Worm (Caenorhabditis elegans) whole organism, L1 larva: Measurements from ENCODE around the gene T10H10.2.

ENCODE experiments used
- C04F5.9 ChIP-seq: sonication (generic microtip); optimal IDR thresholded peaks from 2 replicates; lab custom pipeline; 2016; ENCODE audit warnings: missing genetic modification characterization, missing compliant biosample characterization
- C16A3.4 ChIP-seq: fragments of 150-350 bp; optimal IDR thresholded peaks from 2 replicates; lab custom pipeline; 2014; ENCODE audit warnings: missing biosample characterization, missing genetic modification characterization
- C34B4.2 ChIP-seq: sonication (generic microtip); optimal IDR thresholded peaks from 2 replicates; lab custom pipeline; 2017; ENCODE audit warnings: mild to moderate bottlenecking, missing genetic modification characterization, missing compliant biosample characterization
- F16B12.6 ChIP-seq: fragments of 150-350 bp; optimal IDR thresholded peaks from 2 replicates; lab custom pipeline; 2014; ENCODE audit warnings: missing biosample characterization, missing genetic modification characterization
- alr-1 ChIP-seq: fragments of 200-800 bp; sonication (Bioruptor generic); optimal IDR thresholded peaks from 2 replicates; lab custom pipeline; 2018; ENCODE audit warnings: borderline replicate concordance, mild to moderate bottlenecking, missing genetic modification characterization, missing compliant biosample characterization
- ama-1 ChIP-seq: fragments of 150-350 bp; optimal IDR thresholded peaks from 2 replicates; lab custom pipeline; 2014
- blmp-1 ChIP-seq: fragments of 150-350 bp; optimal IDR thresholded peaks from 2 replicates; lab custom pipeline; 2014; ENCODE audit warnings: missing biosample characterization, missing genetic modification characterization
- ceh-63 ChIP-seq: fragments of 200-800 bp; sonication (Bioruptor generic); optimal IDR thresholded peaks from 2 replicates; lab custom pipeline; 2018; ENCODE audit warnings: mild to moderate bottlenecking, missing genetic modification characterization, missing compliant biosample characterization
- ceh-8 ChIP-seq: fragments of 200-800 bp; sonication (Bioruptor generic); optimal IDR thresholded peaks from 2 replicates; lab custom pipeline; 2018; ENCODE audit warnings: mild to moderate bottlenecking, missing genetic modification characterization, moderate library complexity, missing compliant biosample characterization
- dpl-1 ChIP-seq, 3 experiments: fragments of 150-350 bp in 2 of 3; sonication (generic microtip) in 1 of 3; optimal IDR thresholded peaks; 2 replicates each; lab custom pipeline; 2014 to 2017; ENCODE audit warnings: missing biosample characterization in 3 of 3, missing genetic modification characterization in 3 of 3, missing genetic modification reagents in 3 of 3
- dsc-1 ChIP-seq: sonication (generic microtip); optimal IDR thresholded peaks from 2 replicates; lab custom pipeline; 2016; ENCODE audit warnings: mild to moderate bottlenecking, missing genetic modification characterization, missing compliant biosample characterization
- efl-3 ChIP-seq: fragments of 200-800 bp; sonication (Bioruptor generic); optimal IDR thresholded peaks from 2 replicates; lab custom pipeline; 2018; ENCODE audit warnings: mild to moderate bottlenecking, missing genetic modification characterization, missing compliant biosample characterization
- egl-13 ChIP-seq: sonication (generic microtip); optimal IDR thresholded peaks from 2 replicates; lab custom pipeline; 2016; ENCODE audit warnings: missing genotype, missing genetic modification reagents, missing genetic modification characterization, missing compliant biosample characterization
- egl-27 ChIP-seq, 2 experiments: fragments of 150-350 bp in 1 of 2; sonication (generic microtip); optimal IDR thresholded peaks; 3 replicates each; lab custom pipeline; 2017 to 2018; ENCODE audit warnings: missing biosample characterization in 2 of 2, missing genetic modification characterization in 2 of 2, missing genetic modification reagents in 2 of 2
- elt-2 ChIP-seq: sonication (generic microtip); optimal IDR thresholded peaks from 2 replicates; lab custom pipeline; 2016; ENCODE audit warnings: missing genetic modification characterization, mild to moderate bottlenecking, inconsistent platforms, missing compliant biosample characterization, missing genetic modification reagents
- elt-3 ChIP-seq, 6 experiments: fragments of 150-350 bp in 1 of 6; sonication (generic microtip); optimal IDR thresholded peaks; 2 replicates each; lab custom pipeline; 2017 to 2018; ENCODE audit warnings: missing biosample characterization in 6 of 6, missing genetic modification characterization in 6 of 6, inconsistent platforms in 1 of 6
- fkh-10 ChIP-seq: sonication (generic microtip); optimal IDR thresholded peaks from 2 replicates; lab custom pipeline; 2017; ENCODE audit warnings: missing biosample characterization, missing genetic modification reagents, missing genetic modification characterization
- fkh-4 ChIP-seq: sonication (generic microtip); optimal IDR thresholded peaks from 2 replicates; lab custom pipeline; 2016; ENCODE audit warnings: missing compliant biosample characterization, missing genetic modification characterization, borderline replicate concordance
- fkh-8 ChIP-seq: sonication (generic microtip); optimal IDR thresholded peaks from 2 replicates; lab custom pipeline; 2016; ENCODE audit warnings: mild to moderate bottlenecking, missing genetic modification characterization, missing compliant biosample characterization
- fos-1 ChIP-seq: fragments of 150-350 bp; optimal IDR thresholded peaks from 2 replicates; lab custom pipeline; 2014; ENCODE audit warnings: missing biosample characterization, missing genetic modification characterization
- jun-1 ChIP-seq: fragments of 150-350 bp; optimal IDR thresholded peaks from 2 replicates; lab custom pipeline; 2014; ENCODE audit warnings: missing biosample characterization, missing genetic modification reagents, missing genetic modification characterization
- lin-13 ChIP-seq: fragments of 150-350 bp; optimal IDR thresholded peaks from 2 replicates; lab custom pipeline; 2014; ENCODE audit warnings: missing biosample characterization, missing genetic modification reagents, missing genetic modification characterization
- lin-14 ChIP-seq: fragments of 200-800 bp; sonication (Bioruptor generic); optimal IDR thresholded peaks from 2 replicates; lab custom pipeline; 2018; ENCODE audit warnings: mild to moderate bottlenecking, missing genetic modification characterization, moderate library complexity, missing compliant biosample characterization
- lin-35 ChIP-seq, 2 experiments: fragments of 150-350 bp; optimal IDR thresholded peaks; 2 replicates each; lab custom pipeline; 2014; ENCODE audit warnings: missing biosample characterization in 2 of 2, missing genetic modification characterization in 2 of 2, missing genetic modification reagents in 2 of 2
- lir-3 ChIP-seq: sonication (generic microtip); optimal IDR thresholded peaks from 2 replicates; lab custom pipeline; 2016; ENCODE audit warnings: mild to moderate bottlenecking, missing genetic modification characterization, moderate library complexity, missing compliant biosample characterization; ENCODE audit not compliant: poor library complexity
- lsy-2 ChIP-seq, 2 experiments: fragments of 150-350 bp; optimal IDR thresholded peaks; 2 replicates each; lab custom pipeline; 2014; ENCODE audit warnings: missing biosample characterization in 2 of 2, missing genetic modification characterization in 2 of 2
- mdl-1 ChIP-seq, 2 experiments: fragments of 150-350 bp; optimal IDR thresholded peaks; 2 replicates each; lab custom pipeline; 2014 to 2017; ENCODE audit warnings: missing biosample characterization in 2 of 2, missing genetic modification characterization in 2 of 2, inconsistent platforms in 1 of 2
- mep-1 ChIP-seq: fragments of 150-350 bp; optimal IDR thresholded peaks from 2 replicates; lab custom pipeline; 2014; ENCODE audit warnings: missing biosample characterization, missing genetic modification characterization
- nhr-12 ChIP-seq: sonication (generic microtip); optimal IDR thresholded peaks from 2 replicates; lab custom pipeline; 2017; ENCODE audit warnings: missing biosample characterization, missing genetic modification characterization
- nhr-19 ChIP-seq: fragments of 200-800 bp; sonication (Bioruptor generic); conservative IDR thresholded peaks from 2 replicates; pipeline ENCODE4 v1.3.6; 2022; ENCODE audit warnings: missing genetic modification characterization, missing compliant biosample characterization
- nhr-20 ChIP-seq: sonication (generic microtip); optimal IDR thresholded peaks from 2 replicates; lab custom pipeline; 2016; ENCODE audit warnings: mild to moderate bottlenecking, missing genetic modification characterization, missing compliant biosample characterization
- nhr-47 ChIP-seq: sonication (generic microtip); optimal IDR thresholded peaks from 2 replicates; lab custom pipeline; 2016; ENCODE audit warnings: mild to moderate bottlenecking, missing genetic modification characterization, moderate library complexity, missing compliant biosample characterization
- nhr-71 ChIP-seq: sonication (generic microtip); optimal IDR thresholded peaks from 2 replicates; lab custom pipeline; 2016; ENCODE audit warnings: mild to moderate bottlenecking, missing genetic modification characterization, moderate library complexity, missing compliant biosample characterization
- nhr-76 ChIP-seq: sonication (generic microtip); optimal IDR thresholded peaks from 2 replicates; lab custom pipeline; 2017; ENCODE audit warnings: missing biosample characterization, missing genetic modification characterization
- nhr-77 ChIP-seq: fragments of 150-350 bp; optimal IDR thresholded peaks from 2 replicates; lab custom pipeline; 2014; ENCODE audit warnings: missing biosample characterization, missing genetic modification characterization
- nhr-85 ChIP-seq: sonication (generic microtip); peaks from one replicate; lab custom pipeline; 2016; ENCODE audit warnings: missing genetic modification characterization, inconsistent platforms, missing compliant biosample characterization
- nhr-90 ChIP-seq: sonication (generic microtip); optimal IDR thresholded peaks from 2 replicates; lab custom pipeline; 2016; ENCODE audit warnings: mild to moderate bottlenecking, missing genetic modification characterization, missing compliant biosample characterization; ENCODE audit not compliant: poor library complexity
- pqm-1 ChIP-seq: sonication (generic microtip); optimal IDR thresholded peaks from 3 replicates; lab custom pipeline; 2017; ENCODE audit warnings: missing biosample characterization, missing genetic modification characterization
- skn-1 ChIP-seq: fragments of 150-350 bp; optimal IDR thresholded peaks from 2 replicates; lab custom pipeline; 2014; ENCODE audit warnings: missing biosample characterization, missing genetic modification characterization
- snu-23 ChIP-seq: sonication (generic microtip); optimal IDR thresholded peaks from 2 replicates; lab custom pipeline; 2016; ENCODE audit warnings: missing genetic modification characterization, missing compliant biosample characterization
- sptf-1 ChIP-seq: fragments of 150-350 bp; optimal IDR thresholded peaks from 2 replicates; lab custom pipeline; 2014; ENCODE audit warnings: missing biosample characterization, missing genetic modification characterization
- tbx-2 ChIP-seq: sonication (generic microtip); optimal IDR thresholded peaks from 2 replicates; lab custom pipeline; 2016; ENCODE audit warnings: missing genetic modification characterization, missing compliant biosample characterization
- tlp-1 ChIP-seq: fragments of 150-350 bp; optimal IDR thresholded peaks from 2 replicates; lab custom pipeline; 2014; ENCODE audit warnings: missing biosample characterization, missing genetic modification characterization
- unc-30 ChIP-seq: sonication (generic microtip); optimal IDR thresholded peaks from 2 replicates; lab custom pipeline; 2017; ENCODE audit warnings: missing biosample characterization, missing genetic modification characterization
- unc-86 ChIP-seq: sonication (generic microtip); optimal IDR thresholded peaks from 2 replicates; lab custom pipeline; 2016; ENCODE audit warnings: missing genetic modification characterization, missing compliant biosample characterization
- zag-1 ChIP-seq: fragments of 150-350 bp; optimal IDR thresholded peaks from 2 replicates; lab custom pipeline; 2014; ENCODE audit warnings: missing biosample characterization, missing genetic modification characterization

Gene T10H10.2

ce11 chrX:2317480-2317879 lies 22.9 kb downstream of the T10H10.2 start:
- TF ChIP-seq alr-1 (tag; lab: Kevin White, UChicago) = no peak
- TF ChIP-seq nhr-20 = peak; percentile 52
- peak; percentile 5 for TF ChIP-seq tbx-2
- TF ChIP-seq nhr-90 (tag; lab: Kevin White, UChicago) = peak; percentile 57
- peak; percentile 89 for TF ChIP-seq nhr-85 (tag; lab: Kevin White, UChicago)
- TF ChIP-seq snu-23 (GFP tag; lab: Kevin White, UChicago) = peak; percentile 63
- no peak for TF ChIP-seq zag-1 (tag; lab: Kevin White, UChicago)
- peak in 1 of 2 experiments; percentile 70 for TF ChIP-seq lin-35 (GFP tag; optimal IDR thresholded peaks at IDR 0.05; lab: Kevin White, UChicago)
- 0 out of 2 replicates have a peak, but pooled peaks have one; percentile 13 for TF ChIP-seq nhr-19 (GFP tag; lab: Robert Waterston, UW)
- no peak for TF ChIP-seq ceh-8
- peak in 1 of 6 experiments; percentile 58 for TF ChIP-seq elt-3 (tag; optimal IDR thresholded peaks at IDR 0.05; lab: Kevin White, UChicago)
- TF ChIP-seq mdl-1 (tag; optimal IDR thresholded peaks at IDR 0.05; lab: Kevin White, UChicago) = peak in 1 of 2 experiments; percentile 34
- peak; percentile 2 for TF ChIP-seq C16A3.4
- peak; percentile 51 for TF ChIP-seq lin-14
- peak; percentile 57 for TF ChIP-seq nhr-71 (tag; lab: Kevin White, UChicago)
- peak; percentile 12 for TF ChIP-seq lir-3 (tag; lab: Kevin White, UChicago)
- no peak for TF ChIP-seq F16B12.6 (tag; lab: Kevin White, UChicago)

ce11 chrX:2319238-2319637 lies 24.7 kb downstream of the T10H10.2 start, which contains the start of gene aakg-4:
Gene aakg-4, minus strand, starts transcription at chrX:2319338.
- TF ChIP-seq unc-30 (no peak), blmp-1 (tag; lab: Kevin White, UChicago) (no peak), lin-14 (no peak), ceh-63 (GFP tag; lab: Kevin White, UChicago) (no peak), C04F5.9 (tag; lab: Kevin White, UChicago) (no peak), lin-13 (GFP tag; lab: Kevin White, UChicago) (no peak), fkh-4 (no peak), nhr-47 (tag; lab: Kevin White, UChicago) (no peak), alr-1 (tag; lab: Kevin White, UChicago) (no peak), fkh-10 (GFP tag; lab: Kevin White, UChicago) (no peak), sptf-1 (tag; lab: Kevin White, UChicago) (no peak)
- TF ChIP-seq, all 84 proteins: peak for 0

ce11 chrX:2320539-2320938 lies 26.0 kb downstream of the T10H10.2 start:
- no peak for TF ChIP-seq jun-1 (tag; lab: Kevin White, UChicago)
- TF ChIP-seq elt-2 = peak; percentile 74
- TF ChIP-seq lin-35 (GFP tag; optimal IDR thresholded peaks at IDR 0.05; lab: Kevin White, UChicago) = peak in 1 of 2 experiments; percentile 16
- TF ChIP-seq fkh-8 (tag; lab: Kevin White, UChicago) = no peak
- TF ChIP-seq ama-1 (lab: Kevin White, UChicago) = peak; percentile 17
- TF ChIP-seq nhr-76 = no peak
- TF ChIP-seq pqm-1 (tag; lab: Kevin White, UChicago) = peak; percentile 34
- TF ChIP-seq zag-1 (tag; lab: Kevin White, UChicago) = no peak
- TF ChIP-seq, all 84 proteins: peak for 4

- TF ChIP-seq unc-30 (no peak), alr-1 (tag; lab: Kevin White, UChicago) (no peak), pqm-1 (tag; lab: Kevin White, UChicago) (no peak), nhr-77 (no peak), snu-23 (GFP tag; lab: Kevin White, UChicago) (peak; percentile 35), blmp-1 (tag; lab: Kevin White, UChicago) (no peak), mep-1 (tag; lab: Kevin White, UChicago) (no peak), tlp-1 (tag; lab: Kevin White, UChicago) (no peak), skn-1 (tag; lab: Kevin White, UChicago) (peak; percentile 54), efl-3 (GFP tag; lab: Kevin White, UChicago) (no peak), F16B12.6 (tag; lab: Kevin White, UChicago) (no peak), dsc-1 (peak; percentile 11), C34B4.2 (tag; lab: Kevin White, UChicago) (no peak), lsy-2 (tag; optimal IDR thresholded peaks at IDR 0.05; lab: Kevin White, UChicago) (peak in 1 of 2 experiments; percentile 10), dpl-1 (GFP tag; optimal IDR thresholded peaks at IDR 0.05; lab: Kevin White, UChicago) (no peak), nhr-47 (tag; lab: Kevin White, UChicago) (no peak), egl-13 (no peak), ama-1 (lab: Kevin White, UChicago) (no peak), fkh-10 (GFP tag; lab: Kevin White, UChicago) (no peak), unc-86 (no peak), nhr-12 (no peak), egl-27 (tag; optimal IDR thresholded peaks at IDR 0.05; lab: Kevin White, UChicago) (no peak), fos-1 (tag; lab: Kevin White, UChicago) (no peak)
These were observed 27.2 kb downstream of the T10H10.2 start for ce11 chrX:2321758-2322157.
